Fruit fly (Drosophila melanogaster) whole organism, embryonic: ENCODE measurements around the gene CG5853.

ENCODE experiments used
- Atf6 ChIP-seq: fragments of 200-800 bp; sonication (Bioruptor generic); IDR thresholded peaks from 2 replicates; pipeline ENCODE4 v1.3.6; 2022; ENCODE audit warnings: missing biosample characterization, missing genetic modification characterization
- CG10209 ChIP-seq: fragments of 200-800 bp; sonication (Bioruptor generic); optimal IDR thresholded peaks from 3 replicates; lab custom pipeline; 2017; ENCODE audit warnings: missing biosample characterization, mild to moderate bottlenecking, missing genetic modification characterization, missing genetic modification reagents
- CG11093 ChIP-seq: fragments of 200-800 bp; sonication (Bioruptor generic); IDR thresholded peaks from 3 replicates; pipeline ENCODE4 v1.3.6; 2022; ENCODE audit warnings: missing biosample characterization, missing genetic modification characterization
- CG12219 ChIP-seq: fragments of 200-800 bp; sonication (Bioruptor generic); optimal IDR thresholded peaks from 3 replicates; lab custom pipeline; 2018; ENCODE audit warnings: missing biosample characterization, mild to moderate bottlenecking, missing genetic modification characterization
- CG12942 ChIP-seq: fragments of 200-800 bp; sonication (Bioruptor generic); optimal IDR thresholded peaks from 3 replicates; lab custom pipeline; 2016; ENCODE audit warnings: missing biosample characterization, missing genetic modification characterization
- CG13287 ChIP-seq: fragments of 200-800 bp; sonication (Bioruptor generic); IDR thresholded peaks from 2 replicates; pipeline ENCODE4 v1.3.6; 2022; ENCODE audit warnings: missing biosample characterization, missing genetic modification characterization; ENCODE audit not compliant: partially characterized antibody
- CG14667 ChIP-seq: fragments of 200-800 bp; sonication (Bioruptor generic); IDR thresholded peaks from 2 replicates; pipeline ENCODE4 v1.3.6; 2022; ENCODE audit warnings: missing biosample characterization, missing genetic modification characterization
- CG14860 ChIP-seq: fragments of 200-800 bp; sonication (Bioruptor generic); IDR thresholded peaks from 3 replicates; pipeline ENCODE4 v1.3.6; 2022; ENCODE audit warnings: missing biosample characterization, missing genetic modification characterization; ENCODE audit not compliant: partially characterized antibody
- CG2202 ChIP-seq: fragments of 200-800 bp; sonication (Bioruptor generic); optimal IDR thresholded peaks from 2 replicates; lab custom pipeline; 2018; ENCODE audit warnings: missing biosample characterization, mild to moderate bottlenecking, missing genetic modification characterization
- CG32532 ChIP-seq: fragments of 200-800 bp; sonication (Bioruptor generic); IDR thresholded peaks from 2 replicates; pipeline ENCODE4 v1.3.6; 2022; ENCODE audit warnings: missing biosample characterization, missing genetic modification characterization
- CG32767 ChIP-seq: fragments of 200-800 bp; sonication (Bioruptor generic); IDR thresholded peaks from 2 replicates; pipeline ENCODE4 v1.3.6; 2022; ENCODE audit warnings: missing biosample characterization, missing genetic modification characterization
- CG4424 ChIP-seq: fragments of 200-800 bp; sonication (Bioruptor generic); optimal IDR thresholded peaks from 3 replicates; lab custom pipeline; 2016; ENCODE audit warnings: missing biosample characterization, missing genetic modification characterization
- CG7556 ChIP-seq: fragments of 200-800 bp; sonication (Bioruptor generic); optimal IDR thresholded peaks from 2 replicates; lab custom pipeline; 2017; ENCODE audit warnings: missing biosample characterization, mild to moderate bottlenecking, missing genetic modification characterization
- CG8290 ChIP-seq, 3 experiments: fragments of 200-800 bp; sonication (Bioruptor generic); optimal IDR thresholded peaks; 2 replicates each; lab custom pipeline; 2016 to 2019; ENCODE audit warnings: missing biosample characterization in 3 of 3, missing genetic modification characterization in 3 of 3, mild to moderate bottlenecking in 2 of 3, moderate library complexity in 1 of 3
- CG8388 ChIP-seq: fragments of 200-800 bp; sonication (Bioruptor generic); optimal IDR thresholded peaks from 2 replicates; lab custom pipeline; 2019; ENCODE audit warnings: missing biosample characterization, mild to moderate bottlenecking, missing genetic modification characterization, moderate library complexity
- CG8765 ChIP-seq: fragments of 200-800 bp; sonication (Bioruptor generic); IDR thresholded peaks from 2 replicates; pipeline ENCODE4 v1.3.6; 2022; ENCODE audit warnings: missing biosample characterization, missing genetic modification characterization
- CG9437 ChIP-seq: fragments of 200-800 bp; sonication (Bioruptor generic); optimal IDR thresholded peaks from 2 replicates; lab custom pipeline; 2018; ENCODE audit warnings: missing biosample characterization, mild to moderate bottlenecking, missing genetic modification characterization
- CG9609 ChIP-seq: fragments of 200-800 bp; sonication (Bioruptor generic); optimal IDR thresholded peaks from 3 replicates; lab custom pipeline; 2016; ENCODE audit warnings: missing biosample characterization, missing genetic modification characterization
- CoRest ChIP-seq: fragments of 200-800 bp; sonication (Bioruptor generic); optimal IDR thresholded peaks from 3 replicates; lab custom pipeline; 2018; ENCODE audit warnings: missing biosample characterization, mild to moderate bottlenecking, missing genetic modification characterization, moderate library complexity
- Dad ChIP-seq: fragments of 200-800 bp; sonication (Bioruptor generic); optimal IDR thresholded peaks from 3 replicates; lab custom pipeline; 2016; ENCODE audit warnings: missing biosample characterization, missing genetic modification characterization
- H15 ChIP-seq: fragments of 200-800 bp; sonication (Bioruptor generic); IDR thresholded peaks from 3 replicates; pipeline ENCODE4 v1.3.6; 2022; ENCODE audit warnings: missing biosample characterization, missing genetic modification characterization
- HLH3B ChIP-seq: fragments of 200-800 bp; sonication (Bioruptor generic); IDR thresholded peaks from 2 replicates; pipeline ENCODE4 v1.3.6; 2022; ENCODE audit warnings: missing biosample characterization, missing genetic modification characterization
- Lpt ChIP-seq: fragments of >200 bp; optimal IDR thresholded peaks from 2 replicates; lab custom pipeline; 2018; ENCODE audit warnings: missing biosample characterization, missing genetic modification characterization
- Meics ChIP-seq: fragments of 200-800 bp; sonication (Bioruptor generic); optimal IDR thresholded peaks from 2 replicates; lab custom pipeline; 2017; ENCODE audit warnings: missing biosample characterization, mild to moderate bottlenecking, missing genetic modification characterization
- PHDP ChIP-seq: fragments of 200-800 bp; sonication (Bioruptor generic); optimal IDR thresholded peaks from 3 replicates; lab custom pipeline; 2018; ENCODE audit warnings: missing biosample characterization, mild to moderate bottlenecking, missing genetic modification characterization, moderate library complexity
- Sox100B ChIP-seq: fragments of 200-800 bp; sonication (Bioruptor generic); optimal IDR thresholded peaks from 3 replicates; lab custom pipeline; 2018; ENCODE audit warnings: missing biosample characterization, mild to moderate bottlenecking, missing genetic modification characterization
- Taf1 ChIP-seq: fragments of 200-800 bp; sonication (Bioruptor generic); IDR thresholded peaks from 2 replicates; pipeline ENCODE4 v1.3.6; 2022; ENCODE audit warnings: missing biosample characterization, missing genetic modification characterization
- br ChIP-seq: fragments of >200 bp; optimal IDR thresholded peaks from 2 replicates; lab custom pipeline; 2017
- dm ChIP-seq: fragments of 200-800 bp; sonication (Bioruptor generic); optimal IDR thresholded peaks from 3 replicates; lab custom pipeline; 2016; ENCODE audit warnings: missing biosample characterization, missing genetic modification characterization
- en ChIP-seq: fragments of 200-800 bp; sonication (Bioruptor generic); optimal IDR thresholded peaks from 2 replicates; lab custom pipeline; 2016; ENCODE audit warnings: missing biosample characterization, missing genetic modification characterization
- ewg ChIP-seq: fragments of 200-800 bp; sonication (Bioruptor generic); optimal IDR thresholded peaks from 3 replicates; lab custom pipeline; 2017; ENCODE audit warnings: mild to moderate bottlenecking, missing biosample characterization, missing genetic modification reagents, missing genetic modification characterization
- grn ChIP-seq: fragments of 200-800 bp; sonication (Bioruptor generic); optimal IDR thresholded peaks from 3 replicates; lab custom pipeline; 2017; ENCODE audit warnings: missing biosample characterization, missing genetic modification characterization
- gsb-n ChIP-seq: fragments of 200-800 bp; sonication (Bioruptor generic); optimal IDR thresholded peaks from 3 replicates; lab custom pipeline; 2018; ENCODE audit warnings: missing biosample characterization, mild to moderate bottlenecking, missing genetic modification characterization
- hkb ChIP-seq, 2 experiments: fragments of 200-800 bp in 1 of 2; fragments of >200 bp in 1 of 2; sonication (Bioruptor generic) in 1 of 2; IDR thresholded peaks in 1 of 2; optimal IDR thresholded peaks in 1 of 2; 2 replicates each; pipeline versions ENCODE4 v1.3.6 to Lab custom; 2017 to 2022; ENCODE audit warnings: missing biosample characterization in 1 of 2, missing genetic modification characterization in 1 of 2
- kni ChIP-seq: fragments of 200-800 bp; sonication (Bioruptor generic); optimal IDR thresholded peaks from 3 replicates; lab custom pipeline; 2017; ENCODE audit warnings: mild to moderate bottlenecking, missing biosample characterization, missing genetic modification reagents, missing genetic modification characterization
- knrl ChIP-seq: fragments of 200-800 bp; sonication (Bioruptor generic); IDR thresholded peaks from 3 replicates; pipeline ENCODE4 v1.3.6; 2022; ENCODE audit warnings: missing biosample characterization, missing genetic modification characterization; ENCODE audit not compliant: partially characterized antibody
- nmo ChIP-seq: fragments of 200-800 bp; sonication (Bioruptor generic); optimal IDR thresholded peaks from 2 replicates; lab custom pipeline; 2018; ENCODE audit warnings: missing biosample characterization, mild to moderate bottlenecking, missing genetic modification characterization, moderate library complexity
- nom ChIP-seq: fragments of 200-800 bp; sonication (Bioruptor generic); optimal IDR thresholded peaks from 2 replicates; lab custom pipeline; 2017; ENCODE audit warnings: missing biosample characterization, missing genetic modification characterization, mild to moderate bottlenecking, moderate library complexity, missing genetic modification reagents
- oc ChIP-seq: fragments of 200-800 bp; sonication (Bioruptor generic); optimal IDR thresholded peaks from 2 replicates; lab custom pipeline; 2018; ENCODE audit warnings: missing biosample characterization, mild to moderate bottlenecking, missing genetic modification characterization, moderate library complexity
- odd ChIP-seq: fragments of 200-800 bp; sonication (Bioruptor generic); optimal IDR thresholded peaks from 2 replicates; lab custom pipeline; 2017; ENCODE audit warnings: missing biosample characterization, mild to moderate bottlenecking, missing genetic modification characterization
- prd ChIP-seq, 3 experiments: fragments of >200 bp in 2 of 3; fragments of 200-800 bp in 1 of 3; sonication (Bioruptor generic) in 1 of 3; optimal IDR thresholded peaks in 2 of 3; IDR thresholded peaks in 1 of 3; 2 replicates in 2 of 3; 3 replicates in 1 of 3; pipeline versions ENCODE4 v1.3.6 to Lab custom; 2017 to 2022; ENCODE audit warnings: missing biosample characterization in 1 of 3, missing genetic modification characterization in 1 of 3
- rib ChIP-seq: fragments of 200-800 bp; sonication (Bioruptor generic); IDR thresholded peaks from 2 replicates; pipeline ENCODE4 v1.3.6; 2022; ENCODE audit warnings: missing biosample characterization, missing genetic modification characterization
- row ChIP-seq: fragments of 200-800 bp; sonication (Bioruptor generic); IDR thresholded peaks from 3 replicates; pipeline ENCODE4 v1.3.6; 2022; ENCODE audit warnings: missing biosample characterization, missing genetic modification characterization
- sens ChIP-seq: fragments of 200-800 bp; sonication (Bioruptor generic); peaks from one replicate; lab custom pipeline; 2016; ENCODE audit warnings: missing biosample characterization, missing genetic modification characterization
- slbo ChIP-seq: fragments of 200-800 bp; sonication (Bioruptor generic); IDR thresholded peaks from 2 replicates; pipeline ENCODE4 v1.3.6; 2022; ENCODE audit warnings: missing biosample characterization, missing genetic modification characterization
- tgo ChIP-seq: fragments of 200-800 bp; sonication (Bioruptor generic); IDR thresholded peaks from 3 replicates; pipeline ENCODE4 v1.3.6; 2022; ENCODE audit warnings: missing biosample characterization, missing genetic modification characterization
- twi ChIP-seq: fragments of 200-800 bp; optimal IDR thresholded peaks from 2 replicates; lab custom pipeline; 2019; ENCODE audit warnings: missing biosample characterization, mild to moderate bottlenecking, missing genetic modification characterization, moderate library complexity
- tx ChIP-seq: fragments of 200-800 bp; sonication (Bioruptor generic); optimal IDR thresholded peaks from 2 replicates; lab custom pipeline; 2016; ENCODE audit warnings: missing biosample characterization, missing genetic modification characterization
- zf30C ChIP-seq: fragments of 200-800 bp; sonication (Bioruptor generic); optimal IDR thresholded peaks from 3 replicates; lab custom pipeline; 2018; ENCODE audit warnings: missing biosample characterization, mild to moderate bottlenecking, missing genetic modification characterization

The CG5853 gene

dm6 chr2L:9947738-9948519 lies 481 bp upstream of the CG5853 start (continued):
- TF ChIP-seq CG8765 (GFP tag; lab: Robert Waterston, UW): no peak
- no peak for TF ChIP-seq dm (GFP tag; lab: Kevin White, UChicago)
- peak; percentile 12 for TF ChIP-seq CG7556 (GFP tag; lab: Kevin White, UChicago)
- TF ChIP-seq sens (GFP tag; lab: Kevin White, UChicago): peak; percentile 17
- TF ChIP-seq CG8290 (GFP tag; optimal IDR thresholded peaks at IDR 0.05; lab: Kevin White, UChicago): no peak
- TF ChIP-seq CG8290 (tag; optimal IDR thresholded peaks at IDR 0.05; lab: Kevin White, UChicago): peak in 1 of 2 experiments; percentile 57
- peak; percentile 47; the same call in 1 of the 2 replicates for TF ChIP-seq rib (GFP tag; lab: Robert Waterston, UW)
- no peak for TF ChIP-seq ewg (GFP tag; lab: Kevin White, UChicago)
- TF ChIP-seq tx (GFP tag; lab: Kevin White, UChicago): no peak
- no peak for TF ChIP-seq odd (GFP tag; lab: Kevin White, UChicago)
- peak; percentile 21; the same call in 1 of the 2 replicates for TF ChIP-seq CG32532 (GFP tag; lab: Robert Waterston, UW)
- no peak for TF ChIP-seq Lpt (GFP tag; lab: Kevin White, UChicago)
- TF ChIP-seq grn: peak; percentile 66
- no peak for TF ChIP-seq CG14667 (GFP tag; lab: Robert Waterston, UW)
- peak; percentile 9 for TF ChIP-seq Meics (GFP tag; lab: Kevin White, UChicago)
- TF ChIP-seq H15 (GFP tag; lab: Robert Waterston, UW): no peak
- TF ChIP-seq CG13287: no peak; the same call in 1 of the 2 replicates
- peak; percentile 67 for TF ChIP-seq CG9437 (GFP tag; lab: Kevin White, UChicago)
- TF ChIP-seq row (GFP tag; lab: Robert Waterston, UW): peak; percentile 60
- no peak for TF ChIP-seq br
- no peak for TF ChIP-seq CG12219
- TF ChIP-seq CG14860 (GFP tag; lab: Robert Waterston, UW): no peak
- 0 out of 2 replicates have a peak, but pooled peaks have one; percentile 35 for TF ChIP-seq Atf6 (GFP tag; lab: Robert Waterston, UW)
- no peak for TF ChIP-seq zf30C
- TF ChIP-seq CG11093 (GFP tag; lab: Robert Waterston, UW): no peak
- TF ChIP-seq nom (GFP tag; lab: Kevin White, UChicago): peak; percentile 4
- no peak for TF ChIP-seq CoRest (tag; lab: Kevin White, UChicago)
- no peak for TF ChIP-seq gsb-n (tag; lab: Kevin White, UChicago)
- TF ChIP-seq twi: no peak
- TF ChIP-seq en: no peak
- no peak for TF ChIP-seq CG4424 (GFP tag; lab: Kevin White, UChicago)
- no peak for TF ChIP-seq prd (optimal IDR thresholded peaks at IDR 0.05; lab: Kevin White, UChicago)
- TF ChIP-seq prd (GFP tag; IDR thresholded peaks at IDR 0.05; lab: Robert Waterston, UW): no peak
- TF ChIP-seq PHDP (tag; lab: Kevin White, UChicago): no peak
- TF ChIP-seq, all 482 proteins: peak for 50

DNA sequence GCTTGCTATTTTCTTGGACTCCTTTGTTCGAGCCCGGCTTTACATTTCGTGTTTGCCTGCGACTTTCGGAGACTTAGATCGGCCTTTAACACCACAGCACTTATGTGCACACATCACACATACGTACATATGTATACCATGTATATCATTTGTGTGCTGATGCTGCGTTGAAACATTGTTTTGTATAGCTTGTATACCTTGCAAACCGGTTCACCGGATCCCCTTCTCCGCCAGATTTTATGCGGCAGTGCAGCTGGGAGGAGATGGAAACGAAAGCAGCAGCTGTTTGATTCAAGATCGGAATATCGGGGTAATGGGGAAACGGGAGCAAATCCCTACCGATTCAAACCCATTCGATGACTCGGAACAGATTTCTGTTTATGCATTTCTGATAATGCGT lies 1.4 kb downstream of the CG5853 start:
- TF ChIP-seq CG12942 (GFP tag; lab: Kevin White, UChicago) (no peak), CG10209 (GFP tag; lab: Kevin White, UChicago) (no peak), slbo (no peak), CG32767 (no peak), Taf1 (GFP tag; lab: Robert Waterston, UW) (no peak), Dad (no peak), Sox100B (GFP tag; lab: Kevin White, UChicago) (no peak), knrl (GFP tag; lab: Robert Waterston, UW) (no peak), CG9609 (GFP tag; lab: Kevin White, UChicago) (no peak), CG14667 (GFP tag; lab: Robert Waterston, UW) (no peak), kni (GFP tag; lab: Kevin White, UChicago) (peak; percentile 79), nmo (GFP tag; lab: Kevin White, UChicago) (no peak), CG2202 (tag; lab: Kevin White, UChicago) (no peak), CG8388 (no peak), oc (tag; lab: Kevin White, UChicago) (peak; percentile 19), CG9437 (GFP tag; lab: Kevin White, UChicago) (no peak), tgo (GFP tag; lab: Robert Waterston, UW) (no peak), hkb (optimal IDR thresholded peaks at IDR 0.05; lab: Kevin White, UChicago) (no peak), hkb (GFP tag; IDR thresholded peaks at IDR 0.05; lab: Robert Waterston, UW) (no peak), HLH3B (GFP tag; lab: Robert Waterston, UW) (no peak)
